Worm (Caenorhabditis elegans) whole organism, early embryonic: ENCODE measurements around the gene F49C12.5.
"Not testable (repeated sequence)": the region's sequence is repeated elsewhere in the genome, so short reads cannot be mapped to it uniquely, and the experiment has no call there.

ENCODE experiments used
- B0310.2 ChIP-seq: sonication (generic microtip); optimal IDR thresholded peaks from 2 replicates; lab custom pipeline; 2016; ENCODE audit warnings: mild to moderate bottlenecking, missing genetic modification characterization, missing compliant biosample characterization
- F13C5.2 ChIP-seq: sonication (generic microtip); optimal IDR thresholded peaks from 2 replicates; lab custom pipeline; 2017; ENCODE audit warnings: mild to moderate bottlenecking, missing genetic modification characterization, inconsistent platforms, missing compliant biosample characterization
- aly-1 ChIP-seq: sonication (generic microtip); optimal IDR thresholded peaks from 2 replicates; lab custom pipeline; 2016; ENCODE audit warnings: missing genetic modification characterization, missing compliant biosample characterization
- ama-1 ChIP-seq: fragments of 150-350 bp; optimal IDR thresholded peaks from 2 replicates; lab custom pipeline; 2014
- ceh-13 ChIP-seq: fragments of 200-800 bp; sonication (Bioruptor generic); optimal IDR thresholded peaks from 2 replicates; lab custom pipeline; 2018; ENCODE audit warnings: mild to moderate bottlenecking, missing genetic modification characterization, missing compliant biosample characterization
- ceh-36 ChIP-seq: sonication (generic microtip); optimal IDR thresholded peaks from 2 replicates; lab custom pipeline; 2016; ENCODE audit warnings: missing genetic modification characterization, inconsistent platforms, missing compliant biosample characterization
- ets-7 ChIP-seq: sonication (generic microtip); optimal IDR thresholded peaks from 2 replicates; lab custom pipeline; 2016; ENCODE audit warnings: missing genotype, missing genetic modification characterization, missing compliant biosample characterization
- flt-1 ChIP-seq: fragments of 200-800 bp; sonication (Bioruptor generic); IDR thresholded peaks from 2 replicates; pipeline ENCODE4 v1.3.6; 2022; ENCODE audit warnings: missing genetic modification characterization, missing compliant biosample characterization
- hmbx-1 ChIP-seq: sonication (generic microtip); optimal IDR thresholded peaks from 2 replicates; lab custom pipeline; 2016; ENCODE audit warnings: mild to moderate bottlenecking, missing genetic modification characterization, missing compliant biosample characterization
- hmg-4 ChIP-seq: fragments of 200-800 bp; sonication (Bioruptor generic); optimal IDR thresholded peaks from 2 replicates; lab custom pipeline; 2018; ENCODE audit warnings: mild to moderate bottlenecking, missing genetic modification characterization, missing compliant biosample characterization
- hnd-1 ChIP-seq: sonication (generic microtip); optimal IDR thresholded peaks from 2 replicates; lab custom pipeline; 2016; ENCODE audit warnings: missing genetic modification characterization, missing compliant biosample characterization
- pes-1 ChIP-seq: fragments of 200-800 bp; sonication (Bioruptor generic); IDR thresholded peaks from 2 replicates; pipeline ENCODE4 v1.3.6; 2022; ENCODE audit warnings: missing genetic modification reagents, missing genetic modification characterization, missing compliant biosample characterization
- scrt-1 ChIP-seq: fragments of 200-800 bp; sonication (Bioruptor generic); IDR thresholded peaks from 2 replicates; pipeline ENCODE4 v1.3.6; 2022; ENCODE audit warnings: missing genetic modification characterization, missing compliant biosample characterization
- sea-1 ChIP-seq: fragments of 200-800 bp; sonication (Bioruptor generic); conservative IDR thresholded peaks from 2 replicates; pipeline ENCODE4 v1.3.6; 2022; ENCODE audit warnings: missing genetic modification characterization, missing compliant biosample characterization
- tbx-11 ChIP-seq: fragments of 200-800 bp; sonication (Bioruptor generic); IDR thresholded peaks from 2 replicates; pipeline ENCODE4 v1.3.6; 2022; ENCODE audit warnings: missing genetic modification characterization, missing compliant biosample characterization
- tbx-37 ChIP-seq: fragments of 200-800 bp; sonication (Bioruptor generic); conservative IDR thresholded peaks from 2 replicates; pipeline ENCODE4 v1.3.6; 2022; ENCODE audit warnings: missing genetic modification reagents, missing genetic modification characterization, missing compliant biosample characterization
- tra-4 ChIP-seq: sonication (generic microtip); optimal IDR thresholded peaks from 2 replicates; lab custom pipeline; 2017; ENCODE audit warnings: missing genetic modification characterization, missing compliant biosample characterization

Gene F49C12.5

ce11 chrIV:9310935-9311566, 6.3 kb downstream of the F49C12.5 start:
- TF ChIP-seq ceh-13 (GFP tag; lab: Kevin White, UChicago) (no peak), aly-1 (tag; lab: Kevin White, UChicago) (no peak)

ce11 chrIV:9312827-9313226, 8.1 kb downstream of the F49C12.5 start, which contains the start of gene F49C12.7:
Gene F49C12.7, minus strand, starts transcription at chrIV:9312927.
- TF ChIP-seq pes-1 (GFP tag; lab: Robert Waterston, UW); hmbx-1; ceh-13 (GFP tag; lab: Kevin White, UChicago): not testable (repeated sequence)

- TF ChIP-seq scrt-1 (GFP tag; lab: Robert Waterston, UW) (peak; percentile 65; the same call in 1 of the 2 replicates), tbx-37 (GFP tag; lab: Robert Waterston, UW) (peak; percentile 43; the same call in 1 of the 2 replicates), ceh-36 (tag; lab: Kevin White, UChicago) (peak; percentile 58), tra-4 (tag; lab: Kevin White, UChicago) (no peak), ets-7 (tag; lab: Kevin White, UChicago) (peak; percentile 63), F13C5.2 (peak; percentile 91), hmbx-1 (no peak), pes-1 (GFP tag; lab: Robert Waterston, UW) (no peak; the same call in 1 of the 2 replicates), flt-1 (GFP tag; lab: Robert Waterston, UW) (no peak; the same call in 1 of the 2 replicates), aly-1 (tag; lab: Kevin White, UChicago) (peak; percentile 38), hnd-1 (tag; lab: Kevin White, UChicago) (no peak), tbx-11 (GFP tag; lab: Robert Waterston, UW) (peak; percentile 62; the same call in 1 of the 2 replicates), ama-1 (lab: Kevin White, UChicago) (no peak), hmg-4 (no peak), B0310.2 (tag; lab: Kevin White, UChicago) (no peak), ceh-13 (GFP tag; lab: Kevin White, UChicago) (peak; percentile 15), sea-1 (GFP tag; lab: Robert Waterston, UW) (peak; percentile 68)
These were observed 11.5 kb downstream of the F49C12.5 start, which contains the start of the genes F49C12.9 and rpn-7 for ce11 chrIV:9316068-9316681. Gene F49C12.9, minus strand, starts transcription at chrIV:9316215. Gene rpn-7, plus strand, starts transcription at chrIV:9316631.

- TF ChIP-seq hmg-4, result no peak
- TF ChIP-seq B0310.2 (tag; lab: Kevin White, UChicago), result no peak
- TF ChIP-seq hmbx-1, result no peak
- no peak for TF ChIP-seq ama-1 (lab: Kevin White, UChicago)
These were observed 13.4 kb downstream of the F49C12.5 start for ce11 chrIV:9318147-9318546.

ce11 chrIV:9319080-9319479, 14.4 kb downstream of the F49C12.5 start, which contains the start of the genes F49C12.11 and nemt-1:
Gene F49C12.11, plus strand, starts transcription at chrIV:9319380.
Gene nemt-1, minus strand, starts transcription at chrIV:9319439.
- TF ChIP-seq ama-1 (lab: Kevin White, UChicago) (no peak), B0310.2 (tag; lab: Kevin White, UChicago) (no peak), hmbx-1 (no peak), F13C5.2 (no peak), flt-1 (GFP tag; lab: Robert Waterston, UW) (no peak), ceh-13 (GFP tag; lab: Kevin White, UChicago) (no peak), pes-1 (GFP tag; lab: Robert Waterston, UW) (no peak), ceh-36 (tag; lab: Kevin White, UChicago) (no peak), tra-4 (tag; lab: Kevin White, UChicago) (no peak), tbx-37 (GFP tag; lab: Robert Waterston, UW) (no peak), sea-1 (GFP tag; lab: Robert Waterston, UW) (no peak), hnd-1 (tag; lab: Kevin White, UChicago) (no peak), tbx-11 (GFP tag; lab: Robert Waterston, UW) (no peak), hmg-4 (no peak), aly-1 (tag; lab: Kevin White, UChicago) (no peak), scrt-1 (GFP tag; lab: Robert Waterston, UW) (no peak), ets-7 (tag; lab: Kevin White, UChicago) (no peak)

ce11 chrIV:9320023-9320422, 15.3 kb downstream of the F49C12.5 start:
- TF ChIP-seq sea-1 (GFP tag; lab: Robert Waterston, UW) (no peak), ama-1 (lab: Kevin White, UChicago) (no peak), aly-1 (tag; lab: Kevin White, UChicago) (no peak), F13C5.2 (no peak), hnd-1 (tag; lab: Kevin White, UChicago) (no peak), scrt-1 (GFP tag; lab: Robert Waterston, UW) (no peak), ets-7 (tag; lab: Kevin White, UChicago) (no peak), pes-1 (GFP tag; lab: Robert Waterston, UW) (no peak), ceh-13 (GFP tag; lab: Kevin White, UChicago) (no peak), tbx-37 (GFP tag; lab: Robert Waterston, UW) (no peak), tra-4 (tag; lab: Kevin White, UChicago) (no peak), tbx-11 (GFP tag; lab: Robert Waterston, UW) (no peak), ceh-36 (tag; lab: Kevin White, UChicago) (no peak)
